Worm (Caenorhabditis elegans): ENCODE results near the gene nhr-273.

DNA sequence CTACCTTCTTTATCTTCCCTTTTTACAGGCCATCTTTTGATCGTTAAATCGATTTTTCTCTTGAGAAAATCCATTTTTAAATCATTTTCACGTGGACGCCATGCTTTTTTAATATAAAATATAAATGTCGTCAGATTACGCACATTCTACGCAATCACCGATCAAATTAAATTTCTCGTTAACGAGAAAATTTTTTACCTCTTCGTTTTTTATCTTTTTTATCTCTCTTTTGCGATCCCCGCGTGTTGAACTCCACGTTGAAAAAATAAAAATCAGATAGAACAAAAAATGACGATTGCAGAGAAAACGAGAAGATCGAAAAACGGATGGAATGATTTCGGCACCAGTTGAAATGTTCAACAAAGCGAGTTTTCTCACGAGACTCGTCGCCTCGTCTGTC is 15.1 kb upstream of the nhr-273 start, which contains the start of gene bpnt-1:
- no peak for TF ChIP-seq ztf-11 (tag; optimal IDR thresholded peaks at IDR 0.05)
- no peak for TF ChIP-seq ama-1 (optimal IDR thresholded peaks at IDR 0.05)
- no peak for TF ChIP-seq nhr-237 (tag; optimal IDR thresholded peaks at IDR 0.05)
- no peak for TF ChIP-seq elt-1 (tag; optimal IDR thresholded peaks at IDR 0.05)
- TF ChIP-seq aly-2 (tag; optimal IDR thresholded peaks at IDR 0.05): no peak
- TF ChIP-seq nhr-25 (tag; optimal IDR thresholded peaks at IDR 0.05): no peak
- no peak for TF ChIP-seq pha-4 (tag; optimal IDR thresholded peaks at IDR 0.05)

Data from whole organism, L3 larva.